Fruit fly (Drosophila melanogaster): Measurements from ENCODE around the gene CG42460.

Gene CG42460

DNA sequence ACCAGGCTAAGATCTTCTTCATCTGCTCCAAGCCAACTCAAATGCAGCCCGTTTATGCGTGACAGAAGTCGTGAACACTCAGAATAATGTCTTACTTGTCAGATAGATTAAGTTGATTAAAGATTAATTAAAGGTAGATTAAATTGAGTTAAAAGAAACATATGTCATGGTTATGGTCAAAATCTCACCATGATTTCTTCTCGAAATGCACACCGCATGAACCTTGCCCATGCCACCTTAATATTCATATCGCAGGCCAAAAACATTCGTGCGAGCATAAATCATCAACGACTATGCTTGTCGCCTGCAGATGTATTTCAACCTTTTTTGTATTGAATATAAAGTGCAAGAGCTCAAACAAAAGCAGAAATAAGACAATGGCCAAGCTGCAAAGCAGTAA is 48.8 kb upstream of the CG42460 start (continued):
- TF ChIP-seq CG10543 (GFP tag; optimal IDR thresholded peaks at IDR 0.05) (no peak), cg (GFP tag; optimal IDR thresholded peaks at IDR 0.05) (no peak), CG10321 (GFP tag; IDR thresholded peaks at IDR 0.05) (peak; percentile 49; the same call in 1 of the 2 replicates), Dbx (GFP tag; IDR thresholded peaks at IDR 0.05) (no peak), klu (GFP tag; IDR thresholded peaks at IDR 0.05) (no peak), tgo (GFP tag; IDR thresholded peaks at IDR 0.05) (peak; percentile 63; the same call in 2 of the 3 replicates), PHDP (tag; optimal IDR thresholded peaks at IDR 0.05) (peak; percentile 70), CG10979 (tag; optimal IDR thresholded peaks at IDR 0.05) (peak; percentile 73), CG2116 (GFP tag; optimal IDR thresholded peaks at IDR 0.05) (no peak), dan (GFP tag; IDR thresholded peaks at IDR 0.05) (no peak), CG16813 (GFP tag; IDR thresholded peaks at IDR 0.05; ENCODE audit: partially characterized antibody) (no peak), sens-2 (GFP tag; IDR thresholded peaks at IDR 0.05) (peak; percentile 63), CG4854 (GFP tag; optimal IDR thresholded peaks at IDR 0.05) (no peak), nerfin-1 (tag; optimal IDR thresholded peaks at IDR 0.05) (peak; percentile 64), crc (GFP tag; optimal IDR thresholded peaks at IDR 0.05) (no peak), Hmx (GFP tag; optimal IDR thresholded peaks at IDR 0.05) (no peak), crol (GFP tag; IDR thresholded peaks at IDR 0.05) (no peak), unpg (GFP tag; optimal IDR thresholded peaks at IDR 0.05) (peak; percentile 73), Spps (tag; optimal IDR thresholded peaks at IDR 0.05) (peak; percentile 37), p53 (GFP tag; optimal IDR thresholded peaks at IDR 0.05) (no peak), CG12391 (tag; optimal IDR thresholded peaks at IDR 0.05) (peak; percentile 69), CG5953 (GFP tag; IDR thresholded peaks at IDR 0.05) (0 out of 2 replicates have a peak, but pooled peaks have one; percentile 16), CG6683 (GFP tag; optimal IDR thresholded peaks at IDR 0.05) (no peak), Fer2 (tag; optimal IDR thresholded peaks at IDR 0.05) (no peak), Rx (GFP tag; IDR thresholded peaks at IDR 0.05) (peak; percentile 17; the same call in 1 of the 2 replicates), CHES-1-like (GFP tag; optimal IDR thresholded peaks at IDR 0.05) (no peak), sqz (GFP tag; optimal IDR thresholded peaks at IDR 0.05) (peak; percentile 42), gt (GFP tag; IDR thresholded peaks at IDR 0.05) (no peak), caup (GFP tag; optimal IDR thresholded peaks at IDR 0.05; ENCODE audit: severe bottlenecking) (peak; percentile 18), corto (GFP tag; optimal IDR thresholded peaks at IDR 0.05) (no peak), E2f2 (GFP tag; IDR thresholded peaks at IDR 0.05) (peak; percentile 37; the same call in 1 of the 2 replicates), ham (GFP tag; IDR thresholded peaks at IDR 0.05) (no peak), CG2678 (tag; optimal IDR thresholded peaks at IDR 0.05) (peak; percentile 73), CG2889 (GFP tag; IDR thresholded peaks at IDR 0.05) (no peak), Dll (GFP tag; IDR thresholded peaks at IDR 0.05; ENCODE audit: partially characterized antibody) (no peak), vvl (GFP tag; IDR thresholded peaks at IDR 0.05) (peak; percentile 85), CG3726 (GFP tag; IDR thresholded peaks at IDR 0.05) (no peak), en (GFP tag; optimal IDR thresholded peaks at IDR 0.05) (no peak), CG42726 (GFP tag; IDR thresholded peaks at IDR 0.05; ENCODE audit: partially characterized antibody) (no peak), ato (GFP tag; IDR thresholded peaks at IDR 0.05; ENCODE audit: partially characterized antibody) (no peak), CG4328 (GFP tag; optimal IDR thresholded peaks at IDR 0.05) (peak; percentile 13), CG31224 (GFP tag; IDR thresholded peaks at IDR 0.05) (no peak), croc (GFP tag; conservative IDR thresholded peaks at IDR 0.05) (no peak), onecut (GFP tag; IDR thresholded peaks at IDR 0.05) (peak; percentile 71), ab (GFP tag; optimal IDR thresholded peaks at IDR 0.05) (no peak), CG18764 (GFP tag; optimal IDR thresholded peaks at IDR 0.05) (no peak), CG1024 (GFP tag; IDR thresholded peaks at IDR 0.05) (0 out of 2 replicates have a peak, but pooled peaks have one; percentile 41), peb (GFP tag; IDR thresholded peaks at IDR 0.05) (no peak), D19B (GFP tag; optimal IDR thresholded peaks at IDR 0.05) (no peak), CG13775 (GFP tag; optimal IDR thresholded peaks at IDR 0.05) (no peak), Mrtf (GFP tag; IDR thresholded peaks at IDR 0.05) (no peak)
